Worm (Caenorhabditis elegans) whole organism, L4 larva: ENCODE measurements around the gene F25B5.5.
A peak's percentile ranks its signal among the peaks of the same experiment; 100 is the strongest.

ENCODE experiments used
- D1046.2 ChIP-seq: fragments of 200-800 bp; sonication (Bioruptor generic); IDR thresholded peaks from 2 replicates; pipeline ENCODE4 v1.3.6; 2022; ENCODE audit warnings: missing genetic modification characterization, missing compliant biosample characterization
- F26F4.8 ChIP-seq: fragments of 200-800 bp; sonication (Bioruptor generic); conservative IDR thresholded peaks from 2 replicates; pipeline ENCODE4 v1.3.6; 2022; ENCODE audit warnings: missing genetic modification characterization, missing compliant biosample characterization
- T20F7.1 ChIP-seq: fragments of 200-800 bp; sonication (Bioruptor generic); optimal IDR thresholded peaks from 2 replicates; lab custom pipeline; 2018; ENCODE audit warnings: mild to moderate bottlenecking, missing genetic modification characterization, missing compliant biosample characterization
- Y105C5A.15 ChIP-seq: fragments of 200-800 bp; sonication (Bioruptor generic); IDR thresholded peaks from 2 replicates; pipeline ENCODE4 v1.3.6; 2022; ENCODE audit warnings: missing genetic modification characterization, missing compliant biosample characterization
- ZK337.2 ChIP-seq: fragments of 200-800 bp; sonication (Bioruptor generic); IDR thresholded peaks from 2 replicates; pipeline ENCODE4 v1.3.6; 2022; ENCODE audit warnings: missing genetic modification reagents, missing genetic modification characterization, missing compliant biosample characterization
- attf-4 ChIP-seq: sonication (generic microtip); optimal IDR thresholded peaks from 3 replicates; lab custom pipeline; 2017; ENCODE audit warnings: missing biosample characterization, missing genetic modification characterization
- ceh-28 ChIP-seq: fragments of 150-350 bp; optimal IDR thresholded peaks from 2 replicates; lab custom pipeline; 2014; ENCODE audit warnings: missing biosample characterization, missing genetic modification reagents, missing genetic modification characterization
- ceh-44 ChIP-seq: fragments of 200-800 bp; sonication (Bioruptor generic); IDR thresholded peaks from 2 replicates; pipeline ENCODE4 v1.3.6; 2022; ENCODE audit warnings: missing genetic modification reagents, missing genetic modification characterization, missing compliant biosample characterization
- ces-1 ChIP-seq: fragments of 150-350 bp; sonication (generic microtip); optimal IDR thresholded peaks from 4 replicates; lab custom pipeline; 2014; ENCODE audit warnings: missing biosample characterization, missing genetic modification reagents, missing genetic modification characterization
- cey-2 ChIP-seq: sonication (generic microtip); optimal IDR thresholded peaks from 3 replicates; lab custom pipeline; 2017; ENCODE audit warnings: missing genetic modification characterization, mild to moderate bottlenecking, missing compliant biosample characterization, antibody characterized with exemption, borderline replicate concordance; ENCODE audit not compliant: insufficient read depth
- ctbp-1 ChIP-seq: fragments of 200-800 bp; sonication (Bioruptor generic); IDR thresholded peaks from 2 replicates; pipeline ENCODE4 v1.3.6; 2022; ENCODE audit warnings: missing genetic modification reagents, missing genetic modification characterization, missing compliant biosample characterization
- daf-12 ChIP-seq: fragments of 150-350 bp; optimal IDR thresholded peaks from 2 replicates; lab custom pipeline; 2014; ENCODE audit warnings: missing biosample characterization, missing genetic modification reagents, missing genetic modification characterization
- dmd-6 ChIP-seq: fragments of 200-800 bp; sonication (Bioruptor generic); IDR thresholded peaks from 2 replicates; pipeline ENCODE4 v1.3.6; 2022; ENCODE audit warnings: missing genetic modification reagents, missing genetic modification characterization, missing compliant biosample characterization
- dmd-8 ChIP-seq: fragments of 200-800 bp; sonication (Bioruptor generic); IDR thresholded peaks from 2 replicates; pipeline ENCODE4 v1.3.6; 2022; ENCODE audit warnings: missing genetic modification characterization, missing compliant biosample characterization
- dmd-9 ChIP-seq: fragments of 200-800 bp; sonication (Bioruptor generic); IDR thresholded peaks from 2 replicates; pipeline ENCODE4 v1.3.6; 2022; ENCODE audit warnings: missing genetic modification reagents, missing genetic modification characterization, missing compliant biosample characterization
- dpl-1 ChIP-seq: fragments of 150-350 bp; optimal IDR thresholded peaks from 2 replicates; lab custom pipeline; 2014; ENCODE audit warnings: missing biosample characterization, missing genetic modification reagents, missing genetic modification characterization
- egl-27 ChIP-seq: sonication (generic microtip); optimal IDR thresholded peaks from 3 replicates; lab custom pipeline; 2017; ENCODE audit warnings: missing biosample characterization, missing genetic modification reagents, missing genetic modification characterization
- egl-43 ChIP-seq: fragments of 200-800 bp; sonication (Bioruptor generic); IDR thresholded peaks from 2 replicates; pipeline ENCODE4 v1.3.6; 2022; ENCODE audit warnings: missing genetic modification reagents, missing genetic modification characterization, missing compliant biosample characterization
- fkh-10 ChIP-seq: fragments of 150-350 bp; optimal IDR thresholded peaks from 2 replicates; lab custom pipeline; 2014; ENCODE audit warnings: missing biosample characterization, missing genetic modification reagents, missing genetic modification characterization
- hif-1 ChIP-seq, 2 experiments: sonication (generic microtip); optimal IDR thresholded peaks; 2 replicates each; lab custom pipeline; 2016 to 2017; ENCODE audit warnings: missing compliant biosample characterization in 2 of 2, missing genetic modification characterization in 2 of 2, missing genetic modification reagents in 2 of 2, missing genotype in 2 of 2, mild to moderate bottlenecking in 1 of 2
- hlh-11 ChIP-seq: fragments of 200-800 bp; sonication (Bioruptor generic); optimal IDR thresholded peaks from 2 replicates; lab custom pipeline; 2018; ENCODE audit warnings: mild to moderate bottlenecking, missing genetic modification characterization, missing compliant biosample characterization
- hmg-1.1 ChIP-seq: fragments of 200-800 bp; sonication (Bioruptor generic); IDR thresholded peaks from 2 replicates; pipeline ENCODE4 v1.3.6; 2022; ENCODE audit warnings: missing genetic modification reagents, missing genetic modification characterization, missing compliant biosample characterization
- lim-7 ChIP-seq: fragments of 200-800 bp; sonication (Bioruptor generic); IDR thresholded peaks from 2 replicates; pipeline ENCODE4 v1.3.6; 2022; ENCODE audit warnings: missing genetic modification characterization, missing compliant biosample characterization
- lin-1 ChIP-seq: fragments of 200-800 bp; sonication (Bioruptor generic); IDR thresholded peaks from 2 replicates; pipeline ENCODE4 v1.3.6; 2022; ENCODE audit warnings: missing genetic modification reagents, missing genetic modification characterization, missing compliant biosample characterization
- lin-13 ChIP-seq: fragments of 150-350 bp; optimal IDR thresholded peaks from 2 replicates; lab custom pipeline; 2014; ENCODE audit warnings: missing biosample characterization, missing genetic modification reagents, missing genetic modification characterization
- lin-38 ChIP-seq: fragments of 200-800 bp; sonication (Bioruptor generic); IDR thresholded peaks from 2 replicates; pipeline ENCODE4 v1.3.6; 2022; ENCODE audit warnings: missing genetic modification reagents, missing genetic modification characterization, missing compliant biosample characterization
- lir-3 ChIP-seq: sonication (generic microtip); optimal IDR thresholded peaks from 2 replicates; lab custom pipeline; 2016; ENCODE audit warnings: mild to moderate bottlenecking, missing genetic modification characterization, missing compliant biosample characterization
- madf-5 ChIP-seq, 2 experiments: fragments of 200-800 bp; sonication (Bioruptor generic); IDR thresholded peaks; 2 replicates each; pipeline ENCODE4 v1.3.6; 2022; ENCODE audit warnings: missing compliant biosample characterization in 2 of 2, missing genetic modification characterization in 2 of 2
- mdl-1 ChIP-seq, 2 experiments: fragments of 150-350 bp in 1 of 2; sonication (generic microtip) in 1 of 2; optimal IDR thresholded peaks; 2 replicates each; lab custom pipeline; 2014 to 2017; ENCODE audit warnings: missing biosample characterization in 2 of 2, missing genetic modification characterization in 2 of 2
- mdt-29 ChIP-seq: fragments of 200-800 bp; sonication (Bioruptor generic); IDR thresholded peaks from 2 replicates; pipeline ENCODE4 v1.3.6; 2022; ENCODE audit warnings: missing genetic modification reagents, missing genetic modification characterization, missing compliant biosample characterization
- mes-2 ChIP-seq: sonication (generic microtip); optimal IDR thresholded peaks from 2 replicates; lab custom pipeline; 2016; ENCODE audit warnings: missing genotype, mild to moderate bottlenecking, missing genetic modification characterization, missing compliant biosample characterization; ENCODE audit not compliant: poor library complexity, severe bottlenecking
- mxl-3 ChIP-seq: fragments of 200-800 bp; sonication (Bioruptor generic); optimal IDR thresholded peaks from 2 replicates; lab custom pipeline; 2018; ENCODE audit warnings: mild to moderate bottlenecking, missing genetic modification characterization, missing compliant biosample characterization
- nhr-10 ChIP-seq: fragments of 150-350 bp; optimal IDR thresholded peaks from 2 replicates; lab custom pipeline; 2014; ENCODE audit warnings: missing biosample characterization, missing genetic modification characterization
- nhr-102 ChIP-seq: sonication (generic microtip); optimal IDR thresholded peaks from 2 replicates; lab custom pipeline; 2016; ENCODE audit warnings: mild to moderate bottlenecking, missing genetic modification characterization, moderate library complexity, missing compliant biosample characterization
- nhr-11 ChIP-seq: fragments of 150-350 bp; optimal IDR thresholded peaks from 2 replicates; lab custom pipeline; 2014; ENCODE audit warnings: missing biosample characterization, missing genetic modification characterization
- nhr-28 ChIP-seq: fragments of 150-350 bp; optimal IDR thresholded peaks from 2 replicates; lab custom pipeline; 2014; ENCODE audit warnings: missing biosample characterization, missing genetic modification characterization
- nhr-41 ChIP-seq: fragments of 200-800 bp; sonication (Bioruptor generic); IDR thresholded peaks from 2 replicates; pipeline ENCODE4 v1.3.6; 2022; ENCODE audit warnings: missing genetic modification reagents, missing genetic modification characterization, missing compliant biosample characterization
- nhr-42 ChIP-seq: fragments of 200-800 bp; sonication (Bioruptor generic); IDR thresholded peaks from 2 replicates; pipeline ENCODE4 v1.3.6; 2022; ENCODE audit warnings: missing genetic modification characterization, missing compliant biosample characterization
- nhr-48 ChIP-seq: sonication (generic microtip); optimal IDR thresholded peaks from 2 replicates; lab custom pipeline; 2016; ENCODE audit warnings: mild to moderate bottlenecking, missing genetic modification characterization, missing compliant biosample characterization
- nhr-6 ChIP-seq: fragments of 150-350 bp; optimal IDR thresholded peaks from 2 replicates; lab custom pipeline; 2014; ENCODE audit warnings: missing biosample characterization, missing genetic modification characterization
- nhr-76 ChIP-seq: fragments of 150-350 bp; optimal IDR thresholded peaks from 2 replicates; lab custom pipeline; 2014; ENCODE audit warnings: missing biosample characterization, missing genetic modification characterization
- nhr-77 ChIP-seq: fragments of 150-350 bp; optimal IDR thresholded peaks from 2 replicates; lab custom pipeline; 2014; ENCODE audit warnings: missing biosample characterization, missing genetic modification characterization
- pha-4 ChIP-seq, 2 experiments: fragments of 150-350 bp in 1 of 2; fragments of 200-800 bp in 1 of 2; sonication (Bioruptor generic) in 1 of 2; IDR thresholded peaks in 1 of 2; optimal IDR thresholded peaks in 1 of 2; 2 replicates each; pipeline versions ENCODE4 v1.3.6 to Lab custom; 2014 to 2022; ENCODE audit warnings: missing genetic modification characterization in 2 of 2, missing genetic modification reagents in 2 of 2, missing biosample characterization in 1 of 2, missing compliant biosample characterization in 1 of 2
- php-3 ChIP-seq: fragments of 200-800 bp; sonication (Bioruptor generic); IDR thresholded peaks from 2 replicates; pipeline ENCODE4 v1.3.6; 2022; ENCODE audit warnings: missing genetic modification reagents, missing genetic modification characterization, missing compliant biosample characterization
- sdz-12 ChIP-seq: fragments of 200-800 bp; sonication (Bioruptor generic); optimal IDR thresholded peaks from 2 replicates; lab custom pipeline; 2018; ENCODE audit warnings: mild to moderate bottlenecking, missing genetic modification characterization, missing compliant biosample characterization
- snpc-4 ChIP-seq: fragments of 150-350 bp; optimal IDR thresholded peaks from 2 replicates; lab custom pipeline; 2014; ENCODE audit warnings: missing biosample characterization, missing genetic modification characterization
- spr-1 ChIP-seq: sonication (generic microtip); optimal IDR thresholded peaks from 2 replicates; lab custom pipeline; 2016; ENCODE audit warnings: mild to moderate bottlenecking, missing genetic modification characterization, missing compliant biosample characterization
- zfp-2 ChIP-seq: sonication (generic microtip); optimal IDR thresholded peaks from 2 replicates; lab custom pipeline; 2016; ENCODE audit warnings: mild to moderate bottlenecking, missing genetic modification characterization, missing compliant biosample characterization
- ztf-7 ChIP-seq: fragments of 150-350 bp; optimal IDR thresholded peaks from 2 replicates; lab custom pipeline; 2014; ENCODE audit warnings: missing biosample characterization, missing genetic modification characterization

Gene F25B5.5

DNA sequence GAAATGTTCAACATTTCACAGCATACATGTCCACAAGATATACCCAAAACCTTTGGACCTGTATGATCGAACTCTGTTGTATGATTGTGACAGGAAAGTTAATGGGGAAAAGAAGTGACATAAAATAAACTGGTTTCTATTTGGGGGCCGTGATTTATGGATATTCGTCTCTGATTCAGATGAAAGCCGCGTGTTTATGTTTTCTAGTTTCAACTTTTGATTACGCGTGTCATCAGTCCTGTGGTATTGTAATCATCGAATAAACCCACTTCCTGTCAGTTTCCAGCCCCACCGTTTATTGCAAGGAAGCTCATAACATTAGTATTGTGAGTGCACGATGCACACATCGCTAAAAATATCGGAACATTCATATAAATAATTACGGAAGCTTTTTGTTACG lies 23.7 kb downstream of the F25B5.5 start (continued):
- TF ChIP-seq dpl-1 (GFP tag; lab: Kevin White, UChicago), result no peak
- no peak for TF ChIP-seq pha-4 (GFP tag; IDR thresholded peaks at IDR 0.05; lab: Robert Waterston, UW)
- TF ChIP-seq pha-4 (tag; optimal IDR thresholded peaks at IDR 0.05; lab: Kevin White, UChicago), result no peak
- no peak for TF ChIP-seq ceh-44 (GFP tag; lab: Robert Waterston, UW)
- no peak for TF ChIP-seq nhr-6
- no peak for TF ChIP-seq ZK337.2
- TF ChIP-seq D1046.2 (GFP tag; lab: Robert Waterston, UW), result no peak
- no peak for TF ChIP-seq hmg-1.1 (GFP tag; lab: Robert Waterston, UW)
- TF ChIP-seq lin-38 (GFP tag; lab: Robert Waterston, UW), result no peak
- no peak for TF ChIP-seq ztf-7 (tag; lab: Kevin White, UChicago)
- no peak for TF ChIP-seq zfp-2 (tag; lab: Kevin White, UChicago)
- no peak for TF ChIP-seq ctbp-1
- no peak for TF ChIP-seq nhr-42 (GFP tag; lab: Robert Waterston, UW)
- TF ChIP-seq php-3 (GFP tag; lab: Robert Waterston, UW), result 0 out of 2 replicates have a peak, but pooled peaks have one; percentile 24
- TF ChIP-seq nhr-28 (tag; lab: Kevin White, UChicago), result peak; percentile 80
- peak; percentile 50 for TF ChIP-seq mxl-3
- peak in 1 of 2 experiments; percentile 59 for TF ChIP-seq mdl-1 (tag; optimal IDR thresholded peaks at IDR 0.05; lab: Kevin White, UChicago)
- peak; percentile 15 for TF ChIP-seq nhr-48 (tag; lab: Kevin White, UChicago)
- TF ChIP-seq nhr-102, result no peak
- no peak for TF ChIP-seq lir-3 (tag; lab: Kevin White, UChicago)
- no peak for TF ChIP-seq attf-4 (tag; lab: Kevin White, UChicago)
- TF ChIP-seq mes-2 (tag; lab: Kevin White, UChicago), result no peak
- TF ChIP-seq F26F4.8 (GFP tag; lab: Robert Waterston, UW), result no peak
- peak; percentile 48 for TF ChIP-seq hlh-11
- TF ChIP-seq, all 104 proteins: peak for 9

DNA sequence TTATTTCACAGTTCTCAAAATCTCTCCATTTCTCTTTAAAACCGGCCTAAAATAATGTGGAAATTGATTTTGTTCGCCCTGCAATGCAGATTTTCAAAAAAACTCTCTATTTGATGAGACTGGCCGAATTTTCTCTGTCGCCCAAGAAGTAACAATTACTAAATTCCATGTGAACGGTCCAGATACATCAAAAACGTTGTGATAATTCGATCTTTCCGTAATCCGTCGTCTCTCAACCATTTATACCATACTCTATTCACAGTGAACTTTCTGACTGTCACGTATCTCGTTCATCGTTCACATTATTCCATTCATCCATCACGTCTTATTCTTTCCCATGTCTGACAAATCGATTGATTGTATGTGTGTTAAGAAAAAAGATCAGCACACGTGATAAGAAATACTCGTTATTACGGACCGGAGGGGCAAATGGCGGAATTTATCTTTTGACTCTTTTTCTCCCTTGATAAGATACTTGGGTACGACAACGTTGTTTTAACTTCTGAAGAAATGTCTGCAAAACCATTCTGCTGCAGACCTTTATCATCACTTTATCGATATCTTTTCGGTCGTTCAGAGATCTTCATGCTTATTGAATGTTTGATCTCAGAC lies 24.8 kb downstream of the F25B5.5 start:
- no peak for TF ChIP-seq sdz-12 (GFP tag; lab: Kevin White, UChicago)
- no peak for TF ChIP-seq egl-27
- no peak for TF ChIP-seq nhr-41 (GFP tag; lab: Robert Waterston, UW)
- peak; percentile 52 for TF ChIP-seq hlh-11
- TF ChIP-seq mdt-29, result no peak
- TF ChIP-seq spr-1 (tag; lab: Kevin White, UChicago), result no peak
- no peak for TF ChIP-seq egl-43
- TF ChIP-seq F26F4.8 (GFP tag; lab: Robert Waterston, UW), result no peak
- TF ChIP-seq cey-2 (tag; lab: Kevin White, UChicago), result peak; percentile 41
- TF ChIP-seq snpc-4, result no peak
- no peak for TF ChIP-seq ces-1 (GFP tag; lab: Kevin White, UChicago)
- TF ChIP-seq T20F7.1 (GFP tag; lab: Kevin White, UChicago), result no peak
- no peak for TF ChIP-seq lin-1 (GFP tag; lab: Robert Waterston, UW)
- no peak for TF ChIP-seq hif-1 (tag; optimal IDR thresholded peaks at IDR 0.05; lab: Kevin White, UChicago)
- no peak for TF ChIP-seq nhr-102
- no peak for TF ChIP-seq nhr-76 (tag; lab: Kevin White, UChicago)
- TF ChIP-seq nhr-48 (tag; lab: Kevin White, UChicago), result peak; percentile 90
- TF ChIP-seq lin-13 (GFP tag; lab: Kevin White, UChicago), result no peak
- TF ChIP-seq nhr-11 (tag; lab: Kevin White, UChicago), result no peak
- no peak for TF ChIP-seq fkh-10 (GFP tag; lab: Kevin White, UChicago)
- no peak for TF ChIP-seq lim-7 (GFP tag; lab: Robert Waterston, UW)
- no peak for TF ChIP-seq daf-12 (tag; lab: Kevin White, UChicago)
- TF ChIP-seq nhr-77, result no peak
- TF ChIP-seq nhr-10 (tag; lab: Kevin White, UChicago), result no peak
- TF ChIP-seq nhr-6, result no peak
- no peak for TF ChIP-seq dmd-8 (GFP tag; lab: Robert Waterston, UW)
- TF ChIP-seq madf-5 (GFP tag; IDR thresholded peaks at IDR 0.05; lab: Robert Waterston, UW), result no peak
- no peak for TF ChIP-seq dmd-9 (GFP tag; lab: Robert Waterston, UW)
- peak; percentile 15 for TF ChIP-seq ceh-28 (tag; lab: Kevin White, UChicago)
- peak; percentile 50 for TF ChIP-seq dmd-6 (GFP tag; lab: Robert Waterston, UW)
- TF ChIP-seq Y105C5A.15 (GFP tag; lab: Robert Waterston, UW), result no peak
